Worm (Caenorhabditis elegans) whole organism, late embryonic: ENCODE data around the gene F54B11.11.

ENCODE experiments used
- C08G9.2 ChIP-seq: sonication (generic microtip); optimal IDR thresholded peaks from 2 replicates; lab custom pipeline; 2016; ENCODE audit warnings: mild to moderate bottlenecking, missing genetic modification characterization, moderate library complexity, missing compliant biosample characterization
- C38D4.7 ChIP-seq: fragments of 200-800 bp; sonication (Bioruptor generic); optimal IDR thresholded peaks from 2 replicates; lab custom pipeline; 2018; ENCODE audit warnings: mild to moderate bottlenecking, missing genetic modification characterization, moderate library complexity, missing compliant biosample characterization
- ama-1 ChIP-seq: fragments of 150-350 bp; optimal IDR thresholded peaks from 2 replicates; lab custom pipeline; 2014
- fkh-6 ChIP-seq: sonication (generic microtip); optimal IDR thresholded peaks from 2 replicates; lab custom pipeline; 2016; ENCODE audit warnings: missing genetic modification characterization, missing compliant biosample characterization
- lin-11 ChIP-seq: fragments of 200-800 bp; sonication (Bioruptor generic); optimal IDR thresholded peaks from 2 replicates; lab custom pipeline; 2018; ENCODE audit warnings: mild to moderate bottlenecking, missing genetic modification characterization, missing compliant biosample characterization
- nfya-1 ChIP-seq: sonication (generic microtip); optimal IDR thresholded peaks from 2 replicates; lab custom pipeline; 2017; ENCODE audit warnings: missing genetic modification characterization, mild to moderate bottlenecking, missing compliant biosample characterization, antibody characterized with exemption, moderate library complexity
- nhr-11 ChIP-seq: fragments of 150-350 bp; optimal IDR thresholded peaks from 2 replicates; lab custom pipeline; 2014; ENCODE audit warnings: missing biosample characterization, missing genetic modification characterization
- pag-3 ChIP-seq: sonication (generic microtip); optimal IDR thresholded peaks from 2 replicates; lab custom pipeline; 2016; ENCODE audit warnings: missing compliant biosample characterization, missing genetic modification characterization, borderline replicate concordance
- pqm-1 ChIP-seq: sonication (generic microtip); optimal IDR thresholded peaks from 2 replicates; lab custom pipeline; 2016; ENCODE audit warnings: missing genetic modification characterization, missing compliant biosample characterization
- pros-1 ChIP-seq: fragments of 150-350 bp; optimal IDR thresholded peaks from 2 replicates; lab custom pipeline; 2014; ENCODE audit warnings: missing biosample characterization, missing genetic modification reagents, missing genetic modification characterization
- sdc-2 ChIP-seq: sonication (generic microtip); optimal IDR thresholded peaks from 2 replicates; lab custom pipeline; 2016; ENCODE audit warnings: missing genotype, missing genetic modification characterization, missing compliant biosample characterization
- sox-4 ChIP-seq: sonication (generic microtip); optimal IDR thresholded peaks from 2 replicates; lab custom pipeline; 2017; ENCODE audit warnings: mild to moderate bottlenecking, missing genetic modification characterization, inconsistent platforms, missing compliant biosample characterization
- tbx-2 ChIP-seq: sonication (generic microtip); optimal IDR thresholded peaks from 2 replicates; lab custom pipeline; 2016; ENCODE audit warnings: missing genetic modification characterization, missing compliant biosample characterization
- tbx-7 ChIP-seq: sonication (generic microtip); optimal IDR thresholded peaks from 2 replicates; lab custom pipeline; 2016; ENCODE audit warnings: missing genotype, missing genetic modification characterization, missing compliant biosample characterization

DNA sequence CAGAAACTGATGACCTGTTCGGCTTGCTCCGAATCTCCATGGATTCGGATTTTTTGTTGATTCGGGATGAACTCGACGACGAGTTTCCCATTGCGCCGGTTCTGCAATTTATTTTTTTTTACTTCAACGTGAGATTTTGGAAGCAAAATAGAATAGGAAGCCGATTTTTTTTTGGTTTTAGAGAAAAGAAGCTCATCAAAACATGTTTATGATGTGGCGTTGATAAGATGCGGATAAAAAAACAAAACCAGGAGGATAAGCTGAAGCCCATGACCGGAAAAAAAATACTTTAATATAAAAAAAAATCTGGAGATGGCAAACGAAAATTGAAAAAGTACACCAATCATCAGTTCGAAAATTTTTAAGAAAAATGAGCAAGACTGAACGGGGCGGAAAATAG is 22.5 kb upstream of the F54B11.11 start, which contains the start of gene glb-20:
- TF ChIP-seq C08G9.2 (no peak), nhr-11 (tag; lab: Kevin White, UChicago) (no peak), tbx-2 (tag; lab: Kevin White, UChicago) (no peak), lin-11 (tag; lab: Kevin White, UChicago) (no peak), tbx-7 (tag; lab: Kevin White, UChicago) (no peak), pag-3 (tag; lab: Kevin White, UChicago) (no peak), pros-1 (tag; lab: Kevin White, UChicago) (no peak), pqm-1 (no peak), ama-1 (lab: Kevin White, UChicago) (no peak), sox-4 (no peak), sdc-2 (tag; lab: Kevin White, UChicago) (no peak), C38D4.7 (GFP tag; lab: Kevin White, UChicago) (no peak), fkh-6 (no peak), nfya-1 (tag; lab: Kevin White, UChicago) (no peak)
